Worm (Caenorhabditis elegans): ENCODE results near the gene del-7.

del-7 gene

DNA sequence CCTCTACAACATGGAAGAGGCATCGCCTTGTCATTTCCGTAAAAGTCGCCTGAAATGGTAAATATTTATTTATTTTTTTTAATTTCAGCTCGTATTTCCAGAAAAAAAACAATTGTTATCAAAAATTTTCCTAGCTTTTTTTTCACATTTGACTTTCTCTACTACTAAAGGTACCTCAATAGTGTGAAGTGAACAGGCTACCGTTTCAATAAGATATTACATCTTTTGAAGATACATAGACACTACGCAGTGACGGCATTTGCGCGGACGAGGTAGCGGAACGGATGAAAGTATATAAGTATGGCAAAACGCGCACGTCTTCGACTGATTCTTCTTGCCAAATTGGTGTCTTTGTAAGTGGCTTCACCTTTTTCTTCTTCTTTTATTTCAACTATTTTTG, 7.1 kb upstream of the del-7 start, which contains the start of gene col-14:
Gene col-14 (plus strand): TSS at position 301 of the 400 bp plus-strand sequence.
- TF ChIP-seq flt-1 (GFP tag; IDR thresholded peaks at IDR 0.05): no peak

DNA sequence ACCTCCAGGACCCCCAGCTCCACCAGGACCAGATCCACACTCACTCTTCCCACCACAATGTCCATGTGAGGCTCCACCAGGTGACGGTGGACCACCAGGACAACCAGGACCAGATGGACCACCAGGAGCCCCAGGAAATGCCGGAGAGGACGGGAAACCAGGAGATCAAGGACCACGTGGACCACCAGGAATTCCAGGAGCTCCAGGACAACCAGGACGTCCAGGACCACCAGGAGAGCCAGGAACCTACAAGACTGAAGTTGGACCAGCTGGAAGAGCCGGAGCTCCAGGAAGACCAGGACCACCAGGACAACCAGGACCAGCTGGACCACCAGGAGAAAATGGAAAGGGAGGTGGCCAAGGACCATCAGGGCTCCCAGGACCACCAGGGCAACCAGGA, 6.1 kb upstream of the del-7 start:
- TF ChIP-seq flt-1 (GFP tag; IDR thresholded peaks at IDR 0.05) (no peak), hmbx-1 (tag; optimal IDR thresholded peaks at IDR 0.05) (no peak), tbx-11 (GFP tag; IDR thresholded peaks at IDR 0.05) (no peak), tbx-37 (GFP tag; conservative IDR thresholded peaks at IDR 0.05) (no peak), F13C5.2 (tag; optimal IDR thresholded peaks at IDR 0.05) (no peak), scrt-1 (GFP tag; IDR thresholded peaks at IDR 0.05) (no peak), B0310.2 (tag; optimal IDR thresholded peaks at IDR 0.05) (no peak), hnd-1 (tag; optimal IDR thresholded peaks at IDR 0.05) (no peak)

DNA sequence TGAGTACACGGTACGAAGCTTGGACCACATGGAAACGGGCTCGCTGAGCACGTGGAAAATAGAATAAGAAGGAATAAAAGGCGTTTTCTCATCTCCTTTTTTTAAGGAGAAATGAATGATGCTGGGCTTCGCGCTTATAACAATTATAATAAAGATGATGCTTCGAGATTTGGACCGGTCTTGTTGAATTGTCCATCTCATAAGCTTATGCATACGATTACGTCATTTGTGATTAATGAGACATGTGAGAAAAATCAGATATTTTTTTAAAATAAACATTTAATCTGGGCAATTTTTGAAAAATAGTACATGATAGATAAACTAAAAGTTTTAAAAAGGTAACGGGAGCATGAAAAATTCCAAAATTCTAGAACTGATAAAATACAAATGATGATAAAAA, 3.0 kb upstream of the del-7 start, which contains the start of gene C46A5.4:
Gene C46A5.4 (minus strand): TSS at position 101 of the 400 bp plus-strand sequence.
- TF ChIP-seq scrt-1 (GFP tag; IDR thresholded peaks at IDR 0.05): no peak
- no peak for TF ChIP-seq tbx-37 (GFP tag; conservative IDR thresholded peaks at IDR 0.05)
- TF ChIP-seq flt-1 (GFP tag; IDR thresholded peaks at IDR 0.05): no peak
- TF ChIP-seq sea-1 (GFP tag; conservative IDR thresholded peaks at IDR 0.05): no peak
- no peak for TF ChIP-seq B0310.2 (tag; optimal IDR thresholded peaks at IDR 0.05)
- no peak for TF ChIP-seq hnd-1 (tag; optimal IDR thresholded peaks at IDR 0.05)
- no peak for TF ChIP-seq hmbx-1 (tag; optimal IDR thresholded peaks at IDR 0.05)

DNA sequence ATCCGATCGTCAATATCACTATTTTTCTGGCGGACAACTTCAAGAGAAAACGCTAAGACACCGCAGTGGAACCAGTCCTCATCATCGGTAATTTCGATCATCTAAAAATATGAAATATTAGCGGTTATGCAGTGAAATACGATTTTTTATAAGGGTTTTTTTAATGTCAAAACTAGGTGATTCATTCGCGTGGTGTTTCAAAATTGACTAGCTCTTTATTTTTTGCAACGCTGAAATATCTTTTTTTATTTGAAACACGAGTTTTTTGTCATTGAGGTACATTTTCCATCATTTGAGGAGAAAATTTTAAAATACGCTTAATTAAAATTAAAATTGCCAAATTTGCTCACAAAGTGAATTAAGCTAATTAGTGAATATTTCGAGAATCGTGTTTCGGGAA, 690 bp upstream of the del-7 start, which contains the start of gene dsb-3:
Gene dsb-3 (minus strand): TSS at position 101 of the 400 bp plus-strand sequence.
- TF ChIP-seq ceh-36 (tag; optimal IDR thresholded peaks at IDR 0.05) (no peak), tra-4 (tag; optimal IDR thresholded peaks at IDR 0.05) (no peak), scrt-1 (GFP tag; IDR thresholded peaks at IDR 0.05) (no peak), sea-1 (GFP tag; conservative IDR thresholded peaks at IDR 0.05) (no peak), B0310.2 (tag; optimal IDR thresholded peaks at IDR 0.05) (no peak), pes-1 (GFP tag; IDR thresholded peaks at IDR 0.05) (no peak), hmg-4 (GFP tag; optimal IDR thresholded peaks at IDR 0.05) (no peak), tbx-37 (GFP tag; conservative IDR thresholded peaks at IDR 0.05) (no peak), hmbx-1 (tag; optimal IDR thresholded peaks at IDR 0.05) (no peak), ets-7 (tag; optimal IDR thresholded peaks at IDR 0.05) (no peak), hnd-1 (tag; optimal IDR thresholded peaks at IDR 0.05) (no peak), flt-1 (GFP tag; IDR thresholded peaks at IDR 0.05) (no peak), ceh-13 (GFP tag; optimal IDR thresholded peaks at IDR 0.05) (no peak), ama-1 (optimal IDR thresholded peaks at IDR 0.05) (no peak), tbx-11 (GFP tag; IDR thresholded peaks at IDR 0.05) (no peak), F13C5.2 (tag; optimal IDR thresholded peaks at IDR 0.05) (no peak), aly-1 (tag; optimal IDR thresholded peaks at IDR 0.05) (no peak)

- TF ChIP-seq ama-1 (optimal IDR thresholded peaks at IDR 0.05): no peak
- no peak for TF ChIP-seq F13C5.2 (tag; optimal IDR thresholded peaks at IDR 0.05)
- no peak for TF ChIP-seq sea-1 (GFP tag; conservative IDR thresholded peaks at IDR 0.05)
- no peak for TF ChIP-seq tbx-37 (GFP tag; conservative IDR thresholded peaks at IDR 0.05)
- TF ChIP-seq scrt-1 (GFP tag; IDR thresholded peaks at IDR 0.05): no peak
- no peak for TF ChIP-seq pes-1 (GFP tag; IDR thresholded peaks at IDR 0.05)
- TF ChIP-seq ets-7 (tag; optimal IDR thresholded peaks at IDR 0.05): no peak
- no peak for TF ChIP-seq tbx-11 (GFP tag; IDR thresholded peaks at IDR 0.05)
- TF ChIP-seq hmg-4 (GFP tag; optimal IDR thresholded peaks at IDR 0.05): no peak
These were observed 3.5 kb downstream of the del-7 start, which contains the start of the genes C46A5.6 and C46A5.1 for ce11 chrIV:7763748-7764147. C46A5.6 (minus strand) TSS chrIV:7763848. C46A5.1 (plus strand) TSS chrIV:7763931.

- no peak for TF ChIP-seq tra-4 (tag; optimal IDR thresholded peaks at IDR 0.05)
- no peak for TF ChIP-seq hmbx-1 (tag; optimal IDR thresholded peaks at IDR 0.05)
- TF ChIP-seq tbx-37 (GFP tag; conservative IDR thresholded peaks at IDR 0.05): no peak
- no peak for TF ChIP-seq ama-1 (optimal IDR thresholded peaks at IDR 0.05)
These were observed 4.1 kb downstream of the del-7 start for ce11 chrIV:7764319-7764718.

- no peak for TF ChIP-seq aly-1 (tag; optimal IDR thresholded peaks at IDR 0.05)
- no peak for TF ChIP-seq hnd-1 (tag; optimal IDR thresholded peaks at IDR 0.05)
- TF ChIP-seq sea-1 (GFP tag; conservative IDR thresholded peaks at IDR 0.05): no peak
- TF ChIP-seq ceh-36 (tag; optimal IDR thresholded peaks at IDR 0.05): no peak
- TF ChIP-seq tra-4 (tag; optimal IDR thresholded peaks at IDR 0.05): no peak
- TF ChIP-seq tbx-37 (GFP tag; conservative IDR thresholded peaks at IDR 0.05): no peak
- no peak for TF ChIP-seq ama-1 (optimal IDR thresholded peaks at IDR 0.05)
- TF ChIP-seq hmg-4 (GFP tag; optimal IDR thresholded peaks at IDR 0.05): no peak
These were observed 9.9 kb downstream of the del-7 start, which contains the start of gene rdl-1 for ce11 chrIV:7770162-7770561. rdl-1 (minus strand) TSS chrIV:7770262.

DNA sequence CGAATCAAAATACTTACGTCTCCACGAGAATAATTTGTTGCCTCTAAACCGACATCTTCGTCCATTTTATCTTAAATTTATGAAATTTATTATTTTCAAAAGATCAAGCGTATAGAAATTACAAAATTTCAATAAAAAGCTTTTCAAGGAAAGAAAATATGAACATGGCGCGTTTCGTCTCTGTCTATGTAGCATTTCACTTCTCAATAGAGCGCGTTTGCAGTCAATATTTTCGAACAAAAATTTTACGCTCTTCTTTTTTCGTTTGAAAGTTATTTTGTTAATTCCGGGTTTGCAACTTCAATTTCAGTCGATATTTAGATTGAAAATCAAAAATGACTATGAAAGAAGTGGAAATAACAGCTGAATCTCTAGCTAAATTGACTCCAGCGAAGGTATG, 14.0 kb downstream of the del-7 start, which contains the start of the genes hcf-1 and swd-2.2:
Gene hcf-1 (minus strand): TSS at position 70 of the 400 bp plus-strand sequence.
Gene swd-2.2 (plus strand): TSS at position 206 of the 400 bp plus-strand sequence.
- TF ChIP-seq pes-1 (GFP tag; IDR thresholded peaks at IDR 0.05) (no peak), hmbx-1 (tag; optimal IDR thresholded peaks at IDR 0.05) (no peak), ets-7 (tag; optimal IDR thresholded peaks at IDR 0.05) (no peak), tbx-37 (GFP tag; conservative IDR thresholded peaks at IDR 0.05) (no peak), B0310.2 (tag; optimal IDR thresholded peaks at IDR 0.05) (no peak), hnd-1 (tag; optimal IDR thresholded peaks at IDR 0.05) (no peak), ceh-36 (tag; optimal IDR thresholded peaks at IDR 0.05) (no peak), tra-4 (tag; optimal IDR thresholded peaks at IDR 0.05) (no peak), aly-1 (tag; optimal IDR thresholded peaks at IDR 0.05) (no peak), hmg-4 (GFP tag; optimal IDR thresholded peaks at IDR 0.05) (no peak)

All from whole organism, early embryonic.